Worm (Caenorhabditis elegans) whole organism, L2 larva: ENCODE data around the gene cgr-1.
A peak's percentile ranks its signal among the peaks of the same experiment; 100 is the strongest.

Experiments
- C34F6.9 ChIP-seq: fragments of 150-350 bp; optimal IDR thresholded peaks from 2 replicates; lab custom pipeline; 2014; ENCODE audit warnings: missing biosample characterization, missing genetic modification characterization
- F13H6.1 ChIP-seq: sonication (generic microtip); optimal IDR thresholded peaks from 2 replicates; lab custom pipeline; 2016; ENCODE audit warnings: missing genetic modification characterization, missing compliant biosample characterization
- R02D3.7 ChIP-seq: fragments of 150-350 bp; optimal IDR thresholded peaks from 2 replicates; lab custom pipeline; 2014; ENCODE audit warnings: missing biosample characterization, missing genetic modification characterization
- ZK546.5 ChIP-seq: sonication (generic microtip); optimal IDR thresholded peaks from 2 replicates; lab custom pipeline; 2017; ENCODE audit warnings: missing biosample characterization, missing genetic modification characterization
- alr-1 ChIP-seq: fragments of 150-350 bp; optimal IDR thresholded peaks from 2 replicates; lab custom pipeline; 2014; ENCODE audit warnings: missing biosample characterization, missing genetic modification characterization
- aly-2 ChIP-seq: fragments of 150-350 bp; optimal IDR thresholded peaks from 2 replicates; lab custom pipeline; 2014; ENCODE audit warnings: missing biosample characterization, missing genetic modification characterization
- ama-1 ChIP-seq: fragments of 150-350 bp; optimal IDR thresholded peaks from 2 replicates; lab custom pipeline; 2018; ENCODE audit warnings: inconsistent platforms
- blmp-1 ChIP-seq: sonication (generic microtip); optimal IDR thresholded peaks from 2 replicates; lab custom pipeline; 2017; ENCODE audit warnings: missing genetic modification characterization, mild to moderate bottlenecking, missing compliant biosample characterization, antibody characterized with exemption, moderate library complexity; ENCODE audit not compliant: insufficient read depth
- ceh-16 ChIP-seq: fragments of 150-350 bp; optimal IDR thresholded peaks from 2 replicates; lab custom pipeline; 2014; ENCODE audit warnings: missing biosample characterization, missing genetic modification characterization
- crh-2 ChIP-seq: sonication (generic microtip); optimal IDR thresholded peaks from 2 replicates; lab custom pipeline; 2017; ENCODE audit warnings: missing biosample characterization, missing genetic modification characterization
- dmd-4 ChIP-seq: sonication (generic microtip); optimal IDR thresholded peaks from 2 replicates; lab custom pipeline; 2017; ENCODE audit warnings: missing biosample characterization, missing genetic modification characterization
- egl-27 ChIP-seq: sonication (generic microtip); optimal IDR thresholded peaks from 3 replicates; lab custom pipeline; 2017; ENCODE audit warnings: missing biosample characterization, missing genetic modification reagents, missing genetic modification characterization
- elt-1 ChIP-seq: fragments of 150-350 bp; optimal IDR thresholded peaks from 2 replicates; lab custom pipeline; 2014; ENCODE audit warnings: missing biosample characterization, missing genetic modification characterization
- fos-1 ChIP-seq: fragments of 150-350 bp; optimal IDR thresholded peaks from 2 replicates; lab custom pipeline; 2014; ENCODE audit warnings: missing biosample characterization, missing genetic modification characterization
- gmeb-1 ChIP-seq: fragments of 150-350 bp; optimal IDR thresholded peaks from 2 replicates; lab custom pipeline; 2014; ENCODE audit warnings: missing biosample characterization, missing genetic modification characterization
- lin-13 ChIP-seq: fragments of 150-350 bp; optimal IDR thresholded peaks from 2 replicates; lab custom pipeline; 2014; ENCODE audit warnings: missing biosample characterization, missing genetic modification reagents, missing genetic modification characterization
- lsy-2 ChIP-seq, 2 experiments: fragments of 150-350 bp in 1 of 2; sonication (generic microtip) in 1 of 2; optimal IDR thresholded peaks; 2 replicates each; lab custom pipeline; 2014 to 2017; ENCODE audit warnings: missing biosample characterization in 2 of 2, missing genetic modification characterization in 2 of 2
- mab-5 ChIP-seq: fragments of 150-350 bp; optimal IDR thresholded peaks from 2 replicates; lab custom pipeline; 2014; ENCODE audit warnings: missing biosample characterization, missing genetic modification characterization
- mbf-1 ChIP-seq: sonication (generic microtip); optimal IDR thresholded peaks from 2 replicates; lab custom pipeline; 2017; ENCODE audit warnings: missing biosample characterization, missing genetic modification characterization
- nhr-10 ChIP-seq: sonication (generic microtip); optimal IDR thresholded peaks from 2 replicates; lab custom pipeline; 2017; ENCODE audit warnings: missing biosample characterization, missing genetic modification characterization
- nhr-11 ChIP-seq: fragments of 150-350 bp; optimal IDR thresholded peaks from 2 replicates; lab custom pipeline; 2014; ENCODE audit warnings: missing biosample characterization, missing genetic modification characterization
- nhr-23 ChIP-seq: fragments of 150-350 bp; optimal IDR thresholded peaks from 2 replicates; lab custom pipeline; 2014; ENCODE audit warnings: missing biosample characterization, missing genetic modification reagents, missing genetic modification characterization
- nhr-237 ChIP-seq: fragments of 150-350 bp; optimal IDR thresholded peaks from 2 replicates; lab custom pipeline; 2014; ENCODE audit warnings: missing biosample characterization, missing genetic modification characterization
- nhr-25 ChIP-seq: fragments of 150-350 bp; sonication (generic microtip); optimal IDR thresholded peaks from 3 replicates; lab custom pipeline; 2014; ENCODE audit warnings: missing biosample characterization, missing genetic modification characterization
- nhr-6 ChIP-seq: fragments of 150-350 bp; optimal IDR thresholded peaks from 2 replicates; lab custom pipeline; 2014; ENCODE audit warnings: missing biosample characterization, missing genetic modification characterization
- nhr-77 ChIP-seq: fragments of 150-350 bp; optimal IDR thresholded peaks from 2 replicates; lab custom pipeline; 2014; ENCODE audit warnings: missing biosample characterization, missing genetic modification characterization
- peb-1 ChIP-seq: fragments of 150-350 bp; optimal IDR thresholded peaks from 2 replicates; lab custom pipeline; 2014; ENCODE audit warnings: missing biosample characterization, missing genetic modification characterization
- sem-4 ChIP-seq: fragments of 150-350 bp; optimal IDR thresholded peaks from 2 replicates; lab custom pipeline; 2014; ENCODE audit warnings: missing biosample characterization, missing genetic modification reagents, missing genetic modification characterization
- sma-3 ChIP-seq: sonication (generic microtip); optimal IDR thresholded peaks from 2 replicates; lab custom pipeline; 2016; ENCODE audit warnings: missing genetic modification reagents, missing genetic modification characterization, missing compliant biosample characterization
- sma-9 ChIP-seq, 2 experiments: fragments of 150-350 bp in 1 of 2; sonication (generic microtip) in 1 of 2; optimal IDR thresholded peaks; 2 replicates each; lab custom pipeline; 2014 to 2016; ENCODE audit warnings: missing genetic modification characterization in 2 of 2, mild to moderate bottlenecking in 1 of 2, missing biosample characterization in 1 of 2, missing compliant biosample characterization in 1 of 2, missing genetic modification reagents in 1 of 2, moderate library complexity in 1 of 2
- unc-55 ChIP-seq: fragments of 150-350 bp; sonication (generic microtip); optimal IDR thresholded peaks from 3 replicates; lab custom pipeline; 2014; ENCODE audit warnings: missing biosample characterization, missing genetic modification reagents, missing genetic modification characterization
- unc-62 ChIP-seq: fragments of 150-350 bp; optimal IDR thresholded peaks from 2 replicates; lab custom pipeline; 2014; ENCODE audit warnings: missing biosample characterization, missing genetic modification reagents, missing genetic modification characterization
- ztf-1 ChIP-seq: fragments of 200-800 bp; sonication (Bioruptor generic); conservative IDR thresholded peaks from 2 replicates; pipeline ENCODE4 v1.3.6; 2022; ENCODE audit warnings: missing genetic modification characterization, missing compliant biosample characterization
- ztf-11 ChIP-seq: sonication (generic microtip); optimal IDR thresholded peaks from 2 replicates; lab custom pipeline; 2017; ENCODE audit warnings: missing biosample characterization, missing genetic modification characterization
- ztf-4 ChIP-seq: fragments of 150-350 bp; optimal IDR thresholded peaks from 2 replicates; lab custom pipeline; 2014; ENCODE audit warnings: missing biosample characterization, missing genetic modification characterization

The cgr-1 gene

ce11 chrX:3617218-3617617 is 17.0 kb upstream of the cgr-1 start, which contains the start of gene del-9:
Gene del-9, minus strand, starts transcription at chrX:3617318.
- TF ChIP-seq nhr-10 (no peak), ztf-4 (tag; lab: Kevin White, UChicago) (no peak), nhr-237 (tag; lab: Kevin White, UChicago) (no peak), R02D3.7 (tag; lab: Kevin White, UChicago) (no peak)
- TF ChIP-seq, all 48 proteins: peak for 0

- TF ChIP-seq dmd-4 (tag; lab: Kevin White, UChicago): no peak
- TF ChIP-seq lsy-2 (tag; optimal IDR thresholded peaks at IDR 0.05; lab: Kevin White, UChicago): no peak
- no peak for TF ChIP-seq ama-1 (lab: Kevin White, UChicago)
- TF ChIP-seq C34F6.9: no peak
- TF ChIP-seq nhr-11: no peak
- TF ChIP-seq mab-5 (tag; lab: Kevin White, UChicago): no peak
- no peak for TF ChIP-seq unc-62 (GFP tag; lab: Kevin White, UChicago)
- TF ChIP-seq crh-2: peak; percentile 61
- peak; percentile 94 for TF ChIP-seq fos-1 (tag; lab: Kevin White, UChicago)
These were observed 13.4 kb upstream of the cgr-1 start for ce11 chrX:3613665-3614064.

ce11 chrX:3611740-3612139 is 11.5 kb upstream of the cgr-1 start:
- no peak for TF ChIP-seq sma-3 (GFP tag; lab: Kevin White, UChicago)
- TF ChIP-seq aly-2 (tag; lab: Kevin White, UChicago): no peak

- TF ChIP-seq ztf-1 (GFP tag; lab: Robert Waterston, UW) (no peak), F13H6.1 (no peak), sma-9 (GFP tag; optimal IDR thresholded peaks at IDR 0.05; lab: Kevin White, UChicago) (no peak), sma-9 (tag; optimal IDR thresholded peaks at IDR 0.05; lab: Kevin White, UChicago) (no peak), dmd-4 (tag; lab: Kevin White, UChicago) (no peak), gmeb-1 (peak; percentile 30), lsy-2 (tag; optimal IDR thresholded peaks at IDR 0.05; lab: Kevin White, UChicago) (no peak), nhr-10 (no peak), blmp-1 (tag; lab: Kevin White, UChicago) (no peak), nhr-237 (tag; lab: Kevin White, UChicago) (no peak), crh-2 (peak; percentile 77), sem-4 (tag; lab: Kevin White, UChicago) (no peak), nhr-23 (tag; lab: Kevin White, UChicago) (no peak), nhr-6 (no peak), mbf-1 (no peak), peb-1 (tag; lab: Kevin White, UChicago) (no peak), ama-1 (lab: Kevin White, UChicago) (no peak), unc-55 (no peak), elt-1 (tag; lab: Kevin White, UChicago) (no peak), egl-27 (no peak), fos-1 (tag; lab: Kevin White, UChicago) (peak; percentile 83), ZK546.5 (tag; lab: Kevin White, UChicago) (no peak), ztf-4 (tag; lab: Kevin White, UChicago) (no peak), ztf-11 (tag; lab: Kevin White, UChicago) (no peak), nhr-25 (no peak), mab-5 (tag; lab: Kevin White, UChicago) (no peak)
These were observed 10.9 kb upstream of the cgr-1 start, which contains the start of gene C18B2.5 for ce11 chrX:3611042-3611623. Gene C18B2.5, minus strand, starts transcription at chrX:3611092.

- TF ChIP-seq lin-13 (GFP tag; lab: Kevin White, UChicago) (no peak), nhr-77 (no peak), nhr-23 (tag; lab: Kevin White, UChicago) (no peak), gmeb-1 (no peak), ZK546.5 (tag; lab: Kevin White, UChicago) (no peak), alr-1 (tag; lab: Kevin White, UChicago) (no peak), unc-62 (GFP tag; lab: Kevin White, UChicago) (no peak), ceh-16 (tag; lab: Kevin White, UChicago) (no peak), unc-55 (no peak), R02D3.7 (tag; lab: Kevin White, UChicago) (no peak), egl-27 (no peak), aly-2 (tag; lab: Kevin White, UChicago) (no peak), nhr-6 (no peak)
- TF ChIP-seq, all 48 proteins: peak for 0
These were observed 10.2 kb upstream of the cgr-1 start for ce11 chrX:3610442-3610841.
